Fruit fly (Drosophila melanogaster) whole organism, embryonic: ENCODE measurements around the gene CG7156.

Experiments used
- CG7987 ChIP-seq: fragments of 200-800 bp; sonication (Bioruptor generic); optimal IDR thresholded peaks from 2 replicates; lab custom pipeline; 2018; ENCODE audit warnings: missing biosample characterization, mild to moderate bottlenecking, missing genetic modification characterization, moderate library complexity
- CkIIα-i1 ChIP-seq: fragments of 200-800 bp; sonication (Bioruptor generic); IDR thresholded peaks from 2 replicates; pipeline ENCODE4 v1.3.6; 2022; ENCODE audit warnings: missing biosample characterization, missing genetic modification characterization
- Dref ChIP-seq: fragments of 200-800 bp; sonication (Bioruptor generic); IDR thresholded peaks from 2 replicates; pipeline ENCODE4 v1.3.6; 2022; ENCODE audit warnings: missing biosample characterization, missing genetic modification characterization
- Ets65A ChIP-seq: fragments of 200-800 bp; sonication (Bioruptor generic); peaks from one replicate; lab custom pipeline; 2016; ENCODE audit warnings: missing biosample characterization, missing genetic modification characterization
- Oli ChIP-seq: fragments of 200-800 bp; sonication (Bioruptor generic); optimal IDR thresholded peaks from 2 replicates; lab custom pipeline; 2018; ENCODE audit warnings: missing biosample characterization, mild to moderate bottlenecking, missing genetic modification characterization, moderate library complexity
- Pdp1 ChIP-seq, 2 experiments: fragments of 200-800 bp; sonication (Bioruptor generic); optimal IDR thresholded peaks; 3 replicates each; lab custom pipeline; 2016; ENCODE audit warnings: missing biosample characterization in 2 of 2, missing genetic modification characterization in 2 of 2, mild to moderate bottlenecking in 1 of 2, moderate library complexity in 1 of 2
- hb ChIP-seq: fragments of 200-800 bp; sonication (Bioruptor generic); IDR thresholded peaks from 3 replicates; pipeline ENCODE4 v1.3.6; 2022; ENCODE audit warnings: missing biosample characterization, missing genetic modification characterization; ENCODE audit not compliant: partially characterized antibody
- kah ChIP-seq: fragments of 200-800 bp; sonication (Bioruptor generic); optimal IDR thresholded peaks from 2 replicates; lab custom pipeline; 2018; ENCODE audit warnings: missing biosample characterization, mild to moderate bottlenecking, missing genetic modification characterization
- peb ChIP-seq: fragments of 200-800 bp; sonication (Bioruptor generic); IDR thresholded peaks from 2 replicates; pipeline ENCODE4 v1.3.6; 2022; ENCODE audit warnings: missing biosample characterization, missing genetic modification characterization
- psq ChIP-seq: fragments of 200-800 bp; sonication (Bioruptor generic); optimal IDR thresholded peaks from 2 replicates; lab custom pipeline; 2017; ENCODE audit warnings: missing biosample characterization, missing genetic modification characterization
- tup ChIP-seq: fragments of 200-800 bp; sonication (Bioruptor generic); optimal IDR thresholded peaks from 2 replicates; lab custom pipeline; 2016; ENCODE audit warnings: missing biosample characterization, mild to moderate bottlenecking, missing genetic modification characterization, moderate library complexity

DNA sequence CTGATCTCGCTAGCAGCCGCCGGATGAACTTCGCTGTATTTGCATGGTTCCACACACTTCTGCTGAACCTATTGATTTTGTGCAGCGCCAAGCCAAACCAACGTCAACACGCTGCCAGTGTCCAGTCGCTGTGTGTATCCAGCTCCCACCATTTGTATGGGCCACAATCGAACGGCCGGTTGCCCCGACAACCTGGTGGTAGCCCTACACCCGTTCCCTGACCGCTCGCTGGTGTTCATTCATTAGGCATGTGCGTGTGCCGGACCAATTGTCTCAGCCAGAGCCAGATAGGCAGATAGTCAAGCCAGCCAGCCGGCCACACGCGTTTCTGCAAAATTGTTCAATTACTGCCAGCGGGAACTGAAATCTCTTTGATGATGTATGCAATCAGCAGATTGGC lies 50.1 kb downstream of the CG7156 start, which contains the start of gene CG14313:
- TF ChIP-seq psq (no peak), Dref (GFP tag; lab: Robert Waterston, UW) (no peak), peb (GFP tag; lab: Robert Waterston, UW) (no peak), tup (GFP tag; lab: Kevin White, UChicago) (no peak), Pdp1 (GFP tag; optimal IDR thresholded peaks at IDR 0.05; lab: Kevin White, UChicago) (no peak), kah (no peak), Ets65A (no peak), CG7987 (GFP tag; lab: Kevin White, UChicago) (no peak), CkIIα-i1 (no peak), hb (GFP tag; lab: Robert Waterston, UW) (no peak), Oli (no peak)
